Fruit fly (Drosophila melanogaster) whole organism, pupa: ENCODE measurements around the gene pbl.

Source experiments
- CG10348 ChIP-seq: fragments of 200-800 bp; sonication (Bioruptor generic); IDR thresholded peaks from 2 replicates; pipeline ENCODE4 v1.3.6; 2022; ENCODE audit warnings: missing biosample characterization, missing genetic modification characterization
- CG12605 ChIP-seq: fragments of 200-800 bp; sonication (Bioruptor generic); IDR thresholded peaks from 2 replicates; pipeline ENCODE4 v1.3.6; 2022; ENCODE audit warnings: missing biosample characterization, missing genetic modification characterization
- CG13204 ChIP-seq: fragments of 200-800 bp; sonication (Bioruptor generic); optimal IDR thresholded peaks from 2 replicates; lab custom pipeline; 2018; ENCODE audit warnings: missing biosample characterization, mild to moderate bottlenecking, missing genetic modification characterization, moderate library complexity
- CG14655 ChIP-seq: fragments of 200-800 bp; sonication (Bioruptor generic); optimal IDR thresholded peaks from 3 replicates; lab custom pipeline; 2017; ENCODE audit warnings: mild to moderate bottlenecking, missing biosample characterization, missing genetic modification reagents, missing genetic modification characterization
- CG17806 ChIP-seq: fragments of 200-800 bp; sonication (Bioruptor generic); optimal IDR thresholded peaks from 2 replicates; lab custom pipeline; 2018; ENCODE audit warnings: missing biosample characterization, mild to moderate bottlenecking, missing genetic modification characterization, moderate library complexity
- CG34367 ChIP-seq: fragments of 200-800 bp; sonication (Bioruptor generic); optimal IDR thresholded peaks from 2 replicates; lab custom pipeline; 2018; ENCODE audit warnings: missing biosample characterization, mild to moderate bottlenecking, missing genetic modification characterization
- CG4496 ChIP-seq: fragments of 200-800 bp; sonication (Bioruptor generic); IDR thresholded peaks from 3 replicates; pipeline ENCODE4 v1.3.6; 2022; ENCODE audit warnings: missing biosample characterization, missing genetic modification characterization
- CG8159 ChIP-seq: fragments of 200-800 bp; sonication (Bioruptor generic); optimal IDR thresholded peaks from 3 replicates; lab custom pipeline; 2018; ENCODE audit warnings: missing biosample characterization, mild to moderate bottlenecking, missing genetic modification characterization, moderate library complexity
- fd96Ca ChIP-seq: fragments of 200-800 bp; sonication (Bioruptor generic); IDR thresholded peaks from 3 replicates; pipeline ENCODE4 v1.3.6; 2022; ENCODE audit warnings: missing biosample characterization, missing genetic modification characterization

DNA sequence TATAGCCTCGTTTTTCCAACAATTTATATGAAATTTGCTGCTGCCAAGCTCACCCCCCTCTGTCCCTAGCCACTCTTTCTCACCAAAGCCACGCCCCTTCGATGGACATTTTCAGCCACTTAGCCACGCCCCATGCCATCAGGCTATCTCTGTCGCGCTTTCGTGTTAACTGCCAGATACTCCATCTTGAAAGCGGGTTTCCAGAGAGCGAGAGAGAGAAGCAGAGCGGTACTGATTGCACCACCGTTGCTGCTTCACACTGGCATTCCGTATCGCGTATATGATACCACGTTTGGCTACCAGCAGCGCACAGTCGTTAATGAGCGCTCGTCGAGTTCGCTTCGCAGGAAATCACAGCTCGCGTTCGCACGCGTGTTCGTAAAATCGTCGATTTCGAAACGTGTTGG lies 36.1 kb upstream of the pbl start, which contains the start of gene exex:
- TF ChIP-seq CG10348 (GFP tag; lab: Robert Waterston, UW): no peak
- no peak for TF ChIP-seq CG12605 (GFP tag; lab: Robert Waterston, UW)
- TF ChIP-seq CG13204 (GFP tag; lab: Kevin White, UChicago): no peak
- no peak for TF ChIP-seq CG14655 (GFP tag; lab: Kevin White, UChicago)
- TF ChIP-seq CG17806 (tag; lab: Kevin White, UChicago): no peak
- TF ChIP-seq CG34367 (tag; lab: Kevin White, UChicago): no peak
- TF ChIP-seq fd96Ca (GFP tag; lab: Robert Waterston, UW): no peak
- no peak for TF ChIP-seq CG8159
- no peak for TF ChIP-seq CG4496
